Worm (Caenorhabditis elegans) whole organism, young adult: ENCODE measurements around the gene gpa-11.

Experiments
- B0019.2 ChIP-seq: fragments of 200-800 bp; sonication (Bioruptor generic); conservative IDR thresholded peaks from 2 replicates; pipeline ENCODE4 v1.3.6; 2022; ENCODE audit warnings: missing genetic modification reagents, missing genetic modification characterization, missing compliant biosample characterization
- C17E4.6 ChIP-seq: fragments of 200-800 bp; sonication (Bioruptor generic); IDR thresholded peaks from 2 replicates; pipeline ENCODE4 v1.3.6; 2022; ENCODE audit warnings: missing genetic modification reagents, missing genetic modification characterization, missing compliant biosample characterization
- F22D6.2 ChIP-seq: sonication (generic microtip); optimal IDR thresholded peaks from 2 replicates; lab custom pipeline; 2016; ENCODE audit warnings: mild to moderate bottlenecking, missing genetic modification characterization, missing compliant biosample characterization
- sea-2 ChIP-seq: fragments of 200-800 bp; sonication (Bioruptor generic); IDR thresholded peaks from 2 replicates; pipeline ENCODE4 v1.3.6; 2022; ENCODE audit warnings: missing genetic modification characterization, missing compliant biosample characterization
- snpc-4 ChIP-seq, 5 experiments: fragments of 150-350 bp in 1 of 5; sonication (generic microtip) in 4 of 5; optimal IDR thresholded peaks; 2 replicates each; lab custom pipeline; 2014 to 2018; ENCODE audit warnings: missing genetic modification characterization in 5 of 5, missing biosample characterization in 3 of 5, antibody characterized with exemption in 2 of 5, mild to moderate bottlenecking in 2 of 5, missing compliant biosample characterization in 2 of 5, missing genotype in 2 of 5, moderate library complexity in 2 of 5, missing genetic modification reagents in 1 of 5

ce11 chrII:4226598-4227096 is 20.4 kb upstream of the gpa-11 start, which contains the start of gene C16A11.4:
- TF ChIP-seq snpc-4 (GFP tag; optimal IDR thresholded peaks at IDR 0.05; lab: Kevin White, UChicago) (no peak), snpc-4 (tag; optimal IDR thresholded peaks at IDR 0.05; lab: Kevin White, UChicago) (peak in 1 of 4 experiments; percentile 33), B0019.2 (GFP tag; lab: Robert Waterston, UW) (no peak), F22D6.2 (no peak), C17E4.6 (GFP tag; lab: Robert Waterston, UW) (no peak), sea-2 (no peak)
